Fruit fly (Drosophila melanogaster) whole organism, prepupa: Measurements from ENCODE around the gene mirr.

ENCODE experiments used
- Blimp-1 ChIP-seq: fragments of 200-800 bp; sonication (Bioruptor generic); optimal IDR thresholded peaks from 3 replicates; lab custom pipeline; 2017; ENCODE audit warnings: missing biosample characterization, missing genetic modification characterization, mild to moderate bottlenecking, moderate library complexity, missing genetic modification reagents
- CG32006 ChIP-seq: fragments of 200-800 bp; sonication (Bioruptor generic); optimal IDR thresholded peaks from 3 replicates; lab custom pipeline; 2017; ENCODE audit warnings: missing biosample characterization, mild to moderate bottlenecking, missing genetic modification characterization
- CG6163 ChIP-seq: fragments of 200-800 bp; sonication (Bioruptor generic); IDR thresholded peaks from 3 replicates; pipeline ENCODE4 v1.3.6; 2022; ENCODE audit warnings: missing biosample characterization, missing genetic modification characterization
- CG8119 ChIP-seq: fragments of 200-800 bp; sonication (Bioruptor generic); IDR thresholded peaks from 3 replicates; pipeline ENCODE4 v1.3.6; 2022; ENCODE audit warnings: missing biosample characterization, missing genetic modification characterization
- CG8632 ChIP-seq: fragments of 200-800 bp; sonication (Bioruptor generic); optimal IDR thresholded peaks from 3 replicates; lab custom pipeline; 2016; ENCODE audit warnings: missing biosample characterization, missing genetic modification characterization
- Ets21C ChIP-seq: fragments of 200-800 bp; sonication (Bioruptor generic); optimal IDR thresholded peaks from 3 replicates; lab custom pipeline; 2016; ENCODE audit warnings: missing biosample characterization, missing genetic modification characterization
- Hr4 ChIP-seq: fragments of 200-800 bp; sonication (Bioruptor generic); optimal IDR thresholded peaks from 3 replicates; lab custom pipeline; 2016; ENCODE audit warnings: missing biosample characterization, missing genetic modification characterization
- Sox15 ChIP-seq: fragments of 200-800 bp; sonication (Bioruptor generic); optimal IDR thresholded peaks from 3 replicates; lab custom pipeline; 2016; ENCODE audit warnings: missing biosample characterization, missing genetic modification characterization
- eg ChIP-seq: fragments of 200-800 bp; sonication (Bioruptor generic); IDR thresholded peaks from 3 replicates; pipeline ENCODE4 v1.3.6; 2022; ENCODE audit warnings: missing biosample characterization, missing genetic modification characterization
- svp ChIP-seq: fragments of 200-800 bp; sonication (Bioruptor generic); peaks from one replicate; lab custom pipeline; 2016; ENCODE audit warnings: missing biosample characterization, missing genetic modification characterization

DNA sequence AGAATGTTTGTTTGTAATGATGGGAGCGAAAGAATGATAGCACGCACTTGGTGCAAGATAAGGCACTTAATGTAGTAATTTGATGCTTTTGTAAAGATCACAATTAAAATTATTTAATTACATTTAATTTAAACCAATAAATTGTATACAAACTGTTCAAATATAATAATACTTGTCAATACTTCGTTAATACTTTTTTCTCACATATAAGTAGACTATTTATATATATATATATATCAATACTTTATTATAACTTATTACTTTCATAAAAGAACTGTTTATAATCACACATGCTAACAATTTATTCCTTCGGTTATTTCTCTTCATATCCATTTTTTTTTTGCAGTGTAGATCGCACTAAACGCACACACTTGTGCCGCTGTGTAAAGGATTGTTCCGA lies 24.2 kb downstream of the mirr start:
- TF ChIP-seq eg (GFP tag; lab: Robert Waterston, UW) (no peak), CG32006 (GFP tag; lab: Kevin White, UChicago) (no peak), Sox15 (GFP tag; lab: Kevin White, UChicago) (no peak), Hr4 (GFP tag; lab: Kevin White, UChicago) (no peak), CG8119 (GFP tag; lab: Robert Waterston, UW) (no peak), Blimp-1 (GFP tag; lab: Kevin White, UChicago) (no peak), svp (GFP tag; lab: Kevin White, UChicago) (no peak), CG6163 (GFP tag; lab: Robert Waterston, UW) (no peak), Ets21C (GFP tag; lab: Kevin White, UChicago) (no peak), CG8632 (GFP tag; lab: Kevin White, UChicago) (no peak)
